Worm (Caenorhabditis elegans) whole organism, early embryonic: ENCODE results near the gene C34C6.10.

Experiments used
- B0310.2 ChIP-seq: sonication (generic microtip); optimal IDR thresholded peaks from 2 replicates; lab custom pipeline; 2016; ENCODE audit warnings: mild to moderate bottlenecking, missing genetic modification characterization, missing compliant biosample characterization
- F13C5.2 ChIP-seq: sonication (generic microtip); optimal IDR thresholded peaks from 2 replicates; lab custom pipeline; 2017; ENCODE audit warnings: mild to moderate bottlenecking, missing genetic modification characterization, inconsistent platforms, missing compliant biosample characterization
- aly-1 ChIP-seq: sonication (generic microtip); optimal IDR thresholded peaks from 2 replicates; lab custom pipeline; 2016; ENCODE audit warnings: missing genetic modification characterization, missing compliant biosample characterization
- ama-1 ChIP-seq: fragments of 150-350 bp; optimal IDR thresholded peaks from 2 replicates; lab custom pipeline; 2014
- ceh-13 ChIP-seq: fragments of 200-800 bp; sonication (Bioruptor generic); optimal IDR thresholded peaks from 2 replicates; lab custom pipeline; 2018; ENCODE audit warnings: mild to moderate bottlenecking, missing genetic modification characterization, missing compliant biosample characterization
- ceh-36 ChIP-seq: sonication (generic microtip); optimal IDR thresholded peaks from 2 replicates; lab custom pipeline; 2016; ENCODE audit warnings: missing genetic modification characterization, inconsistent platforms, missing compliant biosample characterization
- ets-7 ChIP-seq: sonication (generic microtip); optimal IDR thresholded peaks from 2 replicates; lab custom pipeline; 2016; ENCODE audit warnings: missing genotype, missing genetic modification characterization, missing compliant biosample characterization
- flt-1 ChIP-seq: fragments of 200-800 bp; sonication (Bioruptor generic); IDR thresholded peaks from 2 replicates; pipeline ENCODE4 v1.3.6; 2022; ENCODE audit warnings: missing genetic modification characterization, missing compliant biosample characterization
- hmbx-1 ChIP-seq: sonication (generic microtip); optimal IDR thresholded peaks from 2 replicates; lab custom pipeline; 2016; ENCODE audit warnings: mild to moderate bottlenecking, missing genetic modification characterization, missing compliant biosample characterization
- hmg-4 ChIP-seq: fragments of 200-800 bp; sonication (Bioruptor generic); optimal IDR thresholded peaks from 2 replicates; lab custom pipeline; 2018; ENCODE audit warnings: mild to moderate bottlenecking, missing genetic modification characterization, missing compliant biosample characterization
- hnd-1 ChIP-seq: sonication (generic microtip); optimal IDR thresholded peaks from 2 replicates; lab custom pipeline; 2016; ENCODE audit warnings: missing genetic modification characterization, missing compliant biosample characterization
- pes-1 ChIP-seq: fragments of 200-800 bp; sonication (Bioruptor generic); IDR thresholded peaks from 2 replicates; pipeline ENCODE4 v1.3.6; 2022; ENCODE audit warnings: missing genetic modification reagents, missing genetic modification characterization, missing compliant biosample characterization
- scrt-1 ChIP-seq: fragments of 200-800 bp; sonication (Bioruptor generic); IDR thresholded peaks from 2 replicates; pipeline ENCODE4 v1.3.6; 2022; ENCODE audit warnings: missing genetic modification characterization, missing compliant biosample characterization
- sea-1 ChIP-seq: fragments of 200-800 bp; sonication (Bioruptor generic); conservative IDR thresholded peaks from 2 replicates; pipeline ENCODE4 v1.3.6; 2022; ENCODE audit warnings: missing genetic modification characterization, missing compliant biosample characterization
- tbx-11 ChIP-seq: fragments of 200-800 bp; sonication (Bioruptor generic); IDR thresholded peaks from 2 replicates; pipeline ENCODE4 v1.3.6; 2022; ENCODE audit warnings: missing genetic modification characterization, missing compliant biosample characterization
- tbx-37 ChIP-seq: fragments of 200-800 bp; sonication (Bioruptor generic); conservative IDR thresholded peaks from 2 replicates; pipeline ENCODE4 v1.3.6; 2022; ENCODE audit warnings: missing genetic modification reagents, missing genetic modification characterization, missing compliant biosample characterization
- tra-4 ChIP-seq: sonication (generic microtip); optimal IDR thresholded peaks from 2 replicates; lab custom pipeline; 2017; ENCODE audit warnings: missing genetic modification characterization, missing compliant biosample characterization

C34C6.10 gene

ce11 chrII:8695783-8696182 lies at the start of gene C34C6.10:
TSS of gene C34C6.10 (minus strand) at chrII:8695883.
- TF ChIP-seq sea-1 (GFP tag; lab: Robert Waterston, UW): no peak
- no peak for TF ChIP-seq aly-1
- no peak for TF ChIP-seq scrt-1
- TF ChIP-seq F13C5.2 (tag; lab: Kevin White, UChicago): no peak

DNA sequence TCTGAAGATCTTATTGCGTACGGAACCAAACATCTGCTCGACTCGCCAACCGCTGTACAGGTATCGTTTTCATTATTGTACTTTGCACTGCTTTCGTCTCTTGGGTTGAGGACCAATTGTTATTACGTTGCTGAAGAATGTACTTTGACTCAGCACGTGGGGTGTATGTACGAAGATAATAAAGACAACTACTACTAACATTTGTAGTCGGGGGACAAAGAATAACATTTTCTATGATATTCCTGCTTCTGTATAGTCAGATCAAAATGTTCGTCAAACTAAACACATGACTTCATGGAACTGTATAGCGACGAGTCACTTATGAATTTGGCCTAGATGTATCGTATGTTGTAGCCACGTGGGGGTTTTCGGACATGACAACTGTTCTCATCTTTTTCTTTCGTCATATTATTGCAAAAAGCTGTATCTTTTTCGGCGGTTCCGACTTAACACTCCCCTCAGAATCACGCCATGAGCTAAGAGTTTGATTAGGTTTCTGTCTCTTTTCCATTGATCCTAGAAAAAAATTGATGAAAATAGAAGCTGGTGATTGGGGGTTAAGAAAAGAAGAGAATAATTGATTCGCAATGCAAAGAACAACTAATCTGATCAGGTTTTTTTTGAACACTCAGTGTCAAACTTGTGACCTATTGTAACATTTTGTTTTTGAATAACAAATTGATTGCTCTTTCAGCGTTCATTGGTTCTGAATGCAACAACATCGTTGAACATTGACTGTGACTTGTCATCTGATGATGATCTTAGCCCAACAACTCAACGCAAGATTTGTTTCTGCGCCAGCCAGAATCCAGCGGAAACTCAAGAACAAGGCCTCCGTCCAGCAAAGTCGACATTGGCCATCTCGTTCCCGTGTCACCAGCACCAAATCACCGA lies 49.1 kb upstream of the C34C6.10 start:
- no peak for TF ChIP-seq ama-1 (lab: Kevin White, UChicago)
- TF ChIP-seq hnd-1: no peak
- no peak for TF ChIP-seq hmbx-1 (tag; lab: Kevin White, UChicago)
- no peak for TF ChIP-seq tra-4 (tag; lab: Kevin White, UChicago)

ce11 chrII:8743379-8744173 lies 47.9 kb upstream of the C34C6.10 start, which contains the start of gene mak-1:
TSS of gene mak-1 (plus strand) at chrII:8744071.
- TF ChIP-seq hmg-4: peak; percentile 6
- TF ChIP-seq hmbx-1 (tag; lab: Kevin White, UChicago): no peak
- TF ChIP-seq B0310.2 (tag; lab: Kevin White, UChicago): no peak
- no peak for TF ChIP-seq ceh-13 (GFP tag; lab: Kevin White, UChicago)

- TF ChIP-seq tbx-37 (no peak), ceh-13 (GFP tag; lab: Kevin White, UChicago) (no peak), ceh-36 (tag; lab: Kevin White, UChicago) (no peak), F13C5.2 (tag; lab: Kevin White, UChicago) (no peak), tra-4 (tag; lab: Kevin White, UChicago) (no peak), aly-1 (no peak)
Observed at ce11 chrII:8742972-8743371, 47.3 kb upstream of the C34C6.10 start.

DNA sequence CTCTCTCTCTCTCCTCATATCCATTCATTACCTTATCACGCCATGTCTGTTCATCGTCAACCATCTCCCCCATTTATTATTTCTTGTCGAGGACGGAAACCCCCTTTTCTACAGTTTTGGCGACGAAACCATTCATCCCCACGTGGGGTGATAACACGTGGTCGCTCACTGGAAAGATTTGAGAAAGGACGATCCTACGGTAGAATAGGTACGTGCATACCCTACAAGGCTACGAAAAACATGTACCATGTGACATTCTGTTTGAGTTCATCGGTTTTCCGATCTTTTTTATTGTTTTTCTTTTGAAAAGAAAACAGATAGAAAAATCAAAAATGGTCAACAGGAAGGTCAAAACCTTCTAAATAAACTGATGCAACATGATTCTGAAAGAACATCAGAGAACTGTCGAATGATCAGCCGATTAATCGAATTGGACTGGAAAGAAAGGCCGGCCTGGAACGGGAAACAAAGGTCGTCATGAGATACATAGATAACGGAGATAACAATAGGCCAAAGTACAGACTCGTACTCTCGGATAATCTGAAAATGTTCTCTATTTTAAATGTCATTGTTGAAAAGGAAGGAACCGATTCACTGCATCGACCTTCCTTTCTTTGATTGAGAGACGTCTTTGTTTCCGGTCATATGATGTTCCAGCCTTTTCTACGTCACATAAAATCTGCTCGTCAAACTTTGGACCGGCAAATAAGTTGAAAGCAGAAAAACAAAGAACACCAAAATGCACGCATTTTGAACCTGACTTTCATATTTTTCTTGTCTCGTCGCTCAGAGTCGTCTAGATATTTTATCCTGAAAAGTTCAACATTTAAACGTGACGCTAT lies 46.5 kb upstream of the C34C6.10 start:
- TF ChIP-seq ets-7 (no peak), tra-4 (tag; lab: Kevin White, UChicago) (no peak), hmg-4 (no peak), hmbx-1 (tag; lab: Kevin White, UChicago) (no peak), aly-1 (no peak), B0310.2 (tag; lab: Kevin White, UChicago) (no peak), ceh-13 (GFP tag; lab: Kevin White, UChicago) (no peak), hnd-1 (no peak), flt-1 (no peak), ama-1 (lab: Kevin White, UChicago) (no peak), F13C5.2 (tag; lab: Kevin White, UChicago) (no peak), sea-1 (GFP tag; lab: Robert Waterston, UW) (no peak), ceh-36 (tag; lab: Kevin White, UChicago) (no peak), pes-1 (no peak)

DNA sequence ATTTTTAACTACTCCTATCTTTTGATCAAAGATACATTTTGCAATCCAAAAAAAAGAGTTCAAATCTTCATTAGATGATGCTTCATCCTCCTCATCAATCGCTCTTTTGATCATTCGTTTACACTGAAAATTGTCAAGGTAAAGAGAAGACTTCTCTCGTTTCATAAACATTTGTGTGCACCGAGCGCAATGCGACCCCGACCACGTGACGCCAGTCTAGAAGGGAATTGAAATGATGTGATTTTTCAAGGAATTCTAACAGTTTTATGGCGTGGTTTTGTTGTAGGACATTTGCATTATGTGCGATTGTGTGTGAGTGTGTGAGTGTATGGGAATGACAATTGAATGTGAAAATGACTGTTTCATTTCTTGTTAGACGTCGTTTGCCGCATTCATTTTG lies 45.6 kb upstream of the C34C6.10 start:
- TF ChIP-seq hmg-4 (no peak), ceh-13 (GFP tag; lab: Kevin White, UChicago) (no peak), scrt-1 (no peak), tra-4 (tag; lab: Kevin White, UChicago) (no peak), pes-1 (no peak), sea-1 (GFP tag; lab: Robert Waterston, UW) (no peak), B0310.2 (tag; lab: Kevin White, UChicago) (no peak)

ce11 chrII:8740326-8740949 lies 44.8 kb upstream of the C34C6.10 start:
- TF ChIP-seq ets-7 (no peak), ceh-36 (tag; lab: Kevin White, UChicago) (no peak), tbx-11 (GFP tag; lab: Robert Waterston, UW) (no peak), hnd-1 (no peak), F13C5.2 (tag; lab: Kevin White, UChicago) (no peak), pes-1 (no peak)

ce11 chrII:8738955-8739354 lies 43.3 kb upstream of the C34C6.10 start:
- TF ChIP-seq sea-1 (GFP tag; lab: Robert Waterston, UW) (no peak), ama-1 (lab: Kevin White, UChicago) (no peak), B0310.2 (tag; lab: Kevin White, UChicago) (no peak), aly-1 (no peak)
